Worm (Caenorhabditis elegans) whole organism, early embryonic: Measurements from ENCODE around the gene pmk-3.

Experiments used
- aly-1 ChIP-seq: sonication (generic microtip); optimal IDR thresholded peaks from 2 replicates; lab custom pipeline; 2016; ENCODE audit warnings: missing genetic modification characterization, missing compliant biosample characterization
- ama-1 ChIP-seq: fragments of 150-350 bp; optimal IDR thresholded peaks from 2 replicates; lab custom pipeline; 2014
- ceh-13 ChIP-seq: fragments of 200-800 bp; sonication (Bioruptor generic); optimal IDR thresholded peaks from 2 replicates; lab custom pipeline; 2018; ENCODE audit warnings: mild to moderate bottlenecking, missing genetic modification characterization, missing compliant biosample characterization
- ceh-36 ChIP-seq: sonication (generic microtip); optimal IDR thresholded peaks from 2 replicates; lab custom pipeline; 2016; ENCODE audit warnings: missing genetic modification characterization, inconsistent platforms, missing compliant biosample characterization
- pes-1 ChIP-seq: fragments of 200-800 bp; sonication (Bioruptor generic); IDR thresholded peaks from 2 replicates; pipeline ENCODE4 v1.3.6; 2022; ENCODE audit warnings: missing genetic modification reagents, missing genetic modification characterization, missing compliant biosample characterization
- scrt-1 ChIP-seq: fragments of 200-800 bp; sonication (Bioruptor generic); IDR thresholded peaks from 2 replicates; pipeline ENCODE4 v1.3.6; 2022; ENCODE audit warnings: missing genetic modification characterization, missing compliant biosample characterization
- sea-1 ChIP-seq: fragments of 200-800 bp; sonication (Bioruptor generic); conservative IDR thresholded peaks from 2 replicates; pipeline ENCODE4 v1.3.6; 2022; ENCODE audit warnings: missing genetic modification characterization, missing compliant biosample characterization
- tbx-11 ChIP-seq: fragments of 200-800 bp; sonication (Bioruptor generic); IDR thresholded peaks from 2 replicates; pipeline ENCODE4 v1.3.6; 2022; ENCODE audit warnings: missing genetic modification characterization, missing compliant biosample characterization
- tbx-37 ChIP-seq: fragments of 200-800 bp; sonication (Bioruptor generic); conservative IDR thresholded peaks from 2 replicates; pipeline ENCODE4 v1.3.6; 2022; ENCODE audit warnings: missing genetic modification reagents, missing genetic modification characterization, missing compliant biosample characterization
- tra-4 ChIP-seq: sonication (generic microtip); optimal IDR thresholded peaks from 2 replicates; lab custom pipeline; 2017; ENCODE audit warnings: missing genetic modification characterization, missing compliant biosample characterization

DNA sequence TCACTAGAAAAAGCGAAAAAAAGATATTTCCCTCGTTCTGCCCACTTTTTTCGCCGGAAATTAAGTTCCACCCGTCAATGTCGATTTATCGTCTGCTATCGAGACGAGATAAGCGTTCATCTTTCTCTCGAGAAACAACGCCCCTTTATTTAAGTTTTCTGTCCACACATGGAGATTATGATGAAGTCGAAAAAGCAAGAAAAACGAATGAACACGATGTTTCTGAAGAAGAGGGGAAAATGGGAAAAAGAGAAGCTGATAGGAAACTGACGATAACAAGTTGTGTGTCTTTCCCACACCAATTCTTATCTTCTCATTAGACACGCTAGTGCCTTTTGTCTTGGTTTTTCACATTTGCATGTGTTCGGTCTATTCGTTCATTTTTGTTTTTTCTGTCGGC, 35.8 kb downstream of the pmk-3 start:
- TF ChIP-seq ama-1 (lab: Kevin White, UChicago): no peak
- TF ChIP-seq scrt-1 (GFP tag; lab: Robert Waterston, UW): no peak
- no peak for TF ChIP-seq ceh-13
- TF ChIP-seq tbx-11 (GFP tag; lab: Robert Waterston, UW): no peak
- TF ChIP-seq sea-1 (GFP tag; lab: Robert Waterston, UW): no peak
- TF ChIP-seq ceh-36: no peak
- no peak for TF ChIP-seq pes-1 (GFP tag; lab: Robert Waterston, UW)
- no peak for TF ChIP-seq aly-1 (tag; lab: Kevin White, UChicago)
- no peak for TF ChIP-seq tbx-37 (GFP tag; lab: Robert Waterston, UW)
- TF ChIP-seq tra-4 (tag; lab: Kevin White, UChicago): no peak
